Worm (Caenorhabditis elegans) whole organism, L4 larva: ENCODE data around the gene C15B12.2.

Source experiments
- F26F4.8 ChIP-seq: fragments of 200-800 bp; sonication (Bioruptor generic); conservative IDR thresholded peaks from 2 replicates; pipeline ENCODE4 v1.3.6; 2022; ENCODE audit warnings: missing genetic modification characterization, missing compliant biosample characterization
- F37D6.2 ChIP-seq: sonication (generic microtip); optimal IDR thresholded peaks from 2 replicates; lab custom pipeline; 2016; ENCODE audit warnings: mild to moderate bottlenecking, missing genetic modification characterization, missing compliant biosample characterization
- F44E2.7 ChIP-seq: fragments of 200-800 bp; sonication (Bioruptor generic); IDR thresholded peaks from 2 replicates; pipeline ENCODE4 v2.1.2; 2022; ENCODE audit warnings: missing genetic modification characterization, missing compliant biosample characterization
- F49E8.2 ChIP-seq: sonication (generic microtip); optimal IDR thresholded peaks from 2 replicates; lab custom pipeline; 2016; ENCODE audit warnings: missing compliant biosample characterization, mild to moderate bottlenecking, missing genetic modification characterization, borderline replicate concordance
- T20F7.1 ChIP-seq: fragments of 200-800 bp; sonication (Bioruptor generic); optimal IDR thresholded peaks from 2 replicates; lab custom pipeline; 2018; ENCODE audit warnings: mild to moderate bottlenecking, missing genetic modification characterization, missing compliant biosample characterization
- Y105C5A.15 ChIP-seq: fragments of 200-800 bp; sonication (Bioruptor generic); IDR thresholded peaks from 2 replicates; pipeline ENCODE4 v1.3.6; 2022; ENCODE audit warnings: missing genetic modification characterization, missing compliant biosample characterization
- Y75B8A.6 ChIP-seq: fragments of 200-800 bp; sonication (Bioruptor generic); IDR thresholded peaks from 2 replicates; pipeline ENCODE4 v1.3.6; 2022; ENCODE audit warnings: missing genetic modification reagents, missing genetic modification characterization, missing compliant biosample characterization
- arid-1 ChIP-seq: fragments of 200-800 bp; sonication (Bioruptor generic); conservative IDR thresholded peaks from 2 replicates; pipeline ENCODE4 v1.3.6; 2022; ENCODE audit warnings: missing genetic modification reagents, missing genetic modification characterization, missing compliant biosample characterization
- attf-4 ChIP-seq: sonication (generic microtip); optimal IDR thresholded peaks from 3 replicates; lab custom pipeline; 2017; ENCODE audit warnings: missing biosample characterization, missing genetic modification characterization
- ceh-20 ChIP-seq: fragments of 200-800 bp; sonication (Bioruptor generic); IDR thresholded peaks from 2 replicates; pipeline ENCODE4 v1.3.6; 2022; ENCODE audit warnings: missing genetic modification reagents, missing genetic modification characterization, missing compliant biosample characterization
- ceh-82 ChIP-seq: sonication (generic microtip); optimal IDR thresholded peaks from 2 replicates; lab custom pipeline; 2017; ENCODE audit warnings: missing biosample characterization, missing genetic modification characterization
- daf-16 ChIP-seq, 3 experiments: sonication (generic microtip); optimal IDR thresholded peaks; 2 replicates each; lab custom pipeline; 2016 to 2017; ENCODE audit warnings: missing genetic modification characterization in 3 of 3, missing genetic modification reagents in 3 of 3, mild to moderate bottlenecking in 2 of 3, missing compliant biosample characterization in 2 of 3, missing biosample characterization in 1 of 3, moderate library complexity in 1 of 3
- dmd-6 ChIP-seq: fragments of 200-800 bp; sonication (Bioruptor generic); IDR thresholded peaks from 2 replicates; pipeline ENCODE4 v1.3.6; 2022; ENCODE audit warnings: missing genetic modification reagents, missing genetic modification characterization, missing compliant biosample characterization
- dmd-8 ChIP-seq: fragments of 200-800 bp; sonication (Bioruptor generic); IDR thresholded peaks from 2 replicates; pipeline ENCODE4 v1.3.6; 2022; ENCODE audit warnings: missing genetic modification characterization, missing compliant biosample characterization
- dve-1 ChIP-seq: sonication (generic microtip); optimal IDR thresholded peaks from 2 replicates; lab custom pipeline; 2017; ENCODE audit warnings: antibody characterized with exemption, mild to moderate bottlenecking, missing genetic modification characterization, missing compliant biosample characterization; ENCODE audit not compliant: insufficient read depth
- hif-1 ChIP-seq, 2 experiments: sonication (generic microtip); optimal IDR thresholded peaks; 2 replicates each; lab custom pipeline; 2016 to 2017; ENCODE audit warnings: missing compliant biosample characterization in 2 of 2, missing genetic modification characterization in 2 of 2, missing genetic modification reagents in 2 of 2, missing genotype in 2 of 2, mild to moderate bottlenecking in 1 of 2
- hlh-11 ChIP-seq: fragments of 200-800 bp; sonication (Bioruptor generic); optimal IDR thresholded peaks from 2 replicates; lab custom pipeline; 2018; ENCODE audit warnings: mild to moderate bottlenecking, missing genetic modification characterization, missing compliant biosample characterization
- jun-1 ChIP-seq: fragments of 150-350 bp; optimal IDR thresholded peaks from 2 replicates; lab custom pipeline; 2014; ENCODE audit warnings: missing biosample characterization, missing genetic modification reagents, missing genetic modification characterization
- lin-1 ChIP-seq: fragments of 200-800 bp; sonication (Bioruptor generic); IDR thresholded peaks from 2 replicates; pipeline ENCODE4 v1.3.6; 2022; ENCODE audit warnings: missing genetic modification reagents, missing genetic modification characterization, missing compliant biosample characterization
- lin-13 ChIP-seq: fragments of 150-350 bp; optimal IDR thresholded peaks from 2 replicates; lab custom pipeline; 2014; ENCODE audit warnings: missing biosample characterization, missing genetic modification reagents, missing genetic modification characterization
- lin-15B ChIP-seq: fragments of 150-350 bp; sonication (generic microtip); optimal IDR thresholded peaks from 3 replicates; lab custom pipeline; 2014; ENCODE audit warnings: missing biosample characterization, missing genetic modification characterization
- lin-39 ChIP-seq: fragments of 150-350 bp; optimal IDR thresholded peaks from 2 replicates; lab custom pipeline; 2014; ENCODE audit warnings: missing biosample characterization, missing genetic modification reagents, missing genetic modification characterization
- lir-3 ChIP-seq: sonication (generic microtip); optimal IDR thresholded peaks from 2 replicates; lab custom pipeline; 2016; ENCODE audit warnings: mild to moderate bottlenecking, missing genetic modification characterization, missing compliant biosample characterization
- madf-5 ChIP-seq, 2 experiments: fragments of 200-800 bp; sonication (Bioruptor generic); IDR thresholded peaks; 2 replicates each; pipeline ENCODE4 v1.3.6; 2022; ENCODE audit warnings: missing compliant biosample characterization in 2 of 2, missing genetic modification characterization in 2 of 2
- mep-1 ChIP-seq: fragments of 150-350 bp; sonication (generic microtip); optimal IDR thresholded peaks from 3 replicates; lab custom pipeline; 2014; ENCODE audit warnings: missing biosample characterization, missing genetic modification characterization
- mes-2 ChIP-seq: sonication (generic microtip); optimal IDR thresholded peaks from 2 replicates; lab custom pipeline; 2016; ENCODE audit warnings: missing genotype, mild to moderate bottlenecking, missing genetic modification characterization, missing compliant biosample characterization; ENCODE audit not compliant: poor library complexity, severe bottlenecking
- mxl-2 ChIP-seq: fragments of 200-800 bp; sonication (Bioruptor generic); conservative IDR thresholded peaks from 2 replicates; pipeline ENCODE4 v1.3.6; 2022; ENCODE audit warnings: missing genetic modification reagents, missing genetic modification characterization, missing compliant biosample characterization
- mxl-3 ChIP-seq: fragments of 200-800 bp; sonication (Bioruptor generic); optimal IDR thresholded peaks from 2 replicates; lab custom pipeline; 2018; ENCODE audit warnings: mild to moderate bottlenecking, missing genetic modification characterization, missing compliant biosample characterization
- nhr-10 ChIP-seq: fragments of 150-350 bp; optimal IDR thresholded peaks from 2 replicates; lab custom pipeline; 2014; ENCODE audit warnings: missing biosample characterization, missing genetic modification characterization
- nhr-102 ChIP-seq: sonication (generic microtip); optimal IDR thresholded peaks from 2 replicates; lab custom pipeline; 2016; ENCODE audit warnings: mild to moderate bottlenecking, missing genetic modification characterization, moderate library complexity, missing compliant biosample characterization
- nhr-11 ChIP-seq: fragments of 150-350 bp; optimal IDR thresholded peaks from 2 replicates; lab custom pipeline; 2014; ENCODE audit warnings: missing biosample characterization, missing genetic modification characterization
- nhr-28 ChIP-seq: fragments of 150-350 bp; optimal IDR thresholded peaks from 2 replicates; lab custom pipeline; 2014; ENCODE audit warnings: missing biosample characterization, missing genetic modification characterization
- nhr-42 ChIP-seq: fragments of 200-800 bp; sonication (Bioruptor generic); IDR thresholded peaks from 2 replicates; pipeline ENCODE4 v1.3.6; 2022; ENCODE audit warnings: missing genetic modification characterization, missing compliant biosample characterization
- nhr-6 ChIP-seq: fragments of 150-350 bp; optimal IDR thresholded peaks from 2 replicates; lab custom pipeline; 2014; ENCODE audit warnings: missing biosample characterization, missing genetic modification characterization
- pha-4 ChIP-seq, 2 experiments: fragments of 150-350 bp in 1 of 2; fragments of 200-800 bp in 1 of 2; sonication (Bioruptor generic) in 1 of 2; IDR thresholded peaks in 1 of 2; optimal IDR thresholded peaks in 1 of 2; 2 replicates each; pipeline versions ENCODE4 v1.3.6 to Lab custom; 2014 to 2022; ENCODE audit warnings: missing genetic modification characterization in 2 of 2, missing genetic modification reagents in 2 of 2, missing biosample characterization in 1 of 2, missing compliant biosample characterization in 1 of 2
- php-3 ChIP-seq: fragments of 200-800 bp; sonication (Bioruptor generic); IDR thresholded peaks from 2 replicates; pipeline ENCODE4 v1.3.6; 2022; ENCODE audit warnings: missing genetic modification reagents, missing genetic modification characterization, missing compliant biosample characterization
- pqm-1 ChIP-seq: sonication (generic microtip); optimal IDR thresholded peaks from 2 replicates; lab custom pipeline; 2017; ENCODE audit warnings: missing biosample characterization, missing genetic modification characterization
- saeg-2 ChIP-seq: fragments of 200-800 bp; sonication (Bioruptor generic); IDR thresholded peaks from 2 replicates; pipeline ENCODE4 v1.3.6; 2022; ENCODE audit warnings: missing genetic modification reagents, missing genetic modification characterization, missing compliant biosample characterization
- sdz-12 ChIP-seq: fragments of 200-800 bp; sonication (Bioruptor generic); optimal IDR thresholded peaks from 2 replicates; lab custom pipeline; 2018; ENCODE audit warnings: mild to moderate bottlenecking, missing genetic modification characterization, missing compliant biosample characterization
- spr-1 ChIP-seq: sonication (generic microtip); optimal IDR thresholded peaks from 2 replicates; lab custom pipeline; 2016; ENCODE audit warnings: mild to moderate bottlenecking, missing genetic modification characterization, missing compliant biosample characterization
- spr-3 ChIP-seq: fragments of 200-800 bp; sonication (Bioruptor generic); optimal IDR thresholded peaks from 2 replicates; lab custom pipeline; 2018; ENCODE audit warnings: mild to moderate bottlenecking, missing genetic modification characterization, missing compliant biosample characterization
- tra-1 ChIP-seq: fragments of 200-800 bp; sonication (Bioruptor generic); IDR thresholded peaks from 2 replicates; pipeline ENCODE4 v1.3.6; 2022; ENCODE audit warnings: missing genetic modification reagents, missing genetic modification characterization, missing compliant biosample characterization
- unc-39 ChIP-seq: sonication (generic microtip); optimal IDR thresholded peaks from 2 replicates; lab custom pipeline; 2017; ENCODE audit warnings: missing biosample characterization, missing genetic modification characterization
- zfp-2 ChIP-seq: sonication (generic microtip); optimal IDR thresholded peaks from 2 replicates; lab custom pipeline; 2016; ENCODE audit warnings: mild to moderate bottlenecking, missing genetic modification characterization, missing compliant biosample characterization

C15B12.2 gene

ce11 chrX:6509813-6510212 lies 46.6 kb downstream of the C15B12.2 start (continued):
- TF ChIP-seq mes-2 (tag; lab: Kevin White, UChicago) (no peak), Y75B8A.6 (GFP tag; lab: Robert Waterston, UW) (no peak), lin-1 (no peak), nhr-11 (tag; lab: Kevin White, UChicago) (peak; percentile 24), mep-1 (no peak), lin-15B (tag; lab: Kevin White, UChicago) (no peak), nhr-102 (tag; lab: Kevin White, UChicago) (no peak), F49E8.2 (no peak), attf-4 (tag; lab: Kevin White, UChicago) (no peak), F26F4.8 (no peak), sdz-12 (GFP tag; lab: Kevin White, UChicago) (no peak), lin-13 (GFP tag; lab: Kevin White, UChicago) (no peak), spr-1 (no peak), pha-4 (GFP tag; IDR thresholded peaks at IDR 0.05; lab: Robert Waterston, UW) (no peak), pha-4 (tag; optimal IDR thresholded peaks at IDR 0.05; lab: Kevin White, UChicago) (no peak), nhr-10 (tag; lab: Kevin White, UChicago) (no peak), nhr-6 (no peak), dmd-8 (GFP tag; lab: Robert Waterston, UW) (no peak), hif-1 (tag; optimal IDR thresholded peaks at IDR 0.05; lab: Kevin White, UChicago) (no peak), F44E2.7 (GFP tag; lab: Robert Waterston, UW) (no peak), zfp-2 (tag; lab: Kevin White, UChicago) (no peak), tra-1 (GFP tag; lab: Robert Waterston, UW) (no peak), hlh-11 (tag; lab: Kevin White, UChicago) (peak; percentile 43), dve-1 (peak; percentile 19), mxl-2 (no peak), pqm-1 (tag; lab: Kevin White, UChicago) (no peak), jun-1 (tag; lab: Kevin White, UChicago) (no peak), lin-39 (tag; lab: Kevin White, UChicago) (no peak), Y105C5A.15 (no peak), spr-3 (GFP tag; lab: Kevin White, UChicago) (no peak), arid-1 (no peak), daf-16 (GFP tag; optimal IDR thresholded peaks at IDR 0.05; lab: Kevin White, UChicago) (peak in 1 of 2 experiments; percentile 66), daf-16 (tag; optimal IDR thresholded peaks at IDR 0.05; lab: Kevin White, UChicago) (peak; percentile 86), unc-39 (no peak)

DNA sequence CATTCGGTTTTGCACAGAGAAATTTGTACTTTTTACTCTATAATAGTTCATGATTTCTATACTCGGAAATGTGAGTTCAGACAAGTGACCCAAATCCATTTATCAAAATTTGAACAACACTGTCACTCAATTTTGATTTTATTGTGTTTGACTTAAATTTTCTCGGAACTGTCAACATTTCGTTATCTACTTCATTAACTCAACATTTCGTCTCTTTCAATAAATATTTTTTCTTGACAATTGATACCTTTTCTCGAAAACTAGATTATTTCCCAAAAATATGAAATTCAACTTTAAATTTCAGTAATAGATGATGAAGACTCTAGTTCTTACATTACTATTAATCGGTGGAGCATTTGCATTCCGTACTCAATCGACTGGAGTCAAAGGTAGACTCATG lies 47.4 kb downstream of the C15B12.2 start, which contains the start of gene ttr-36:
TSS of gene ttr-36 (plus strand) at position 301 of the 400 bp plus-strand sequence.
- TF ChIP-seq T20F7.1 (GFP tag; lab: Kevin White, UChicago) = no peak
- TF ChIP-seq nhr-28 = no peak
- no peak for TF ChIP-seq lir-3 (tag; lab: Kevin White, UChicago)
- no peak for TF ChIP-seq daf-16 (GFP tag; optimal IDR thresholded peaks at IDR 0.05; lab: Kevin White, UChicago)
- peak; percentile 68 for TF ChIP-seq daf-16 (tag; optimal IDR thresholded peaks at IDR 0.05; lab: Kevin White, UChicago)
- TF ChIP-seq ceh-20 (GFP tag; lab: Robert Waterston, UW) = no peak
- no peak for TF ChIP-seq php-3 (GFP tag; lab: Robert Waterston, UW)
- no peak for TF ChIP-seq F37D6.2 (tag; lab: Kevin White, UChicago)
- no peak for TF ChIP-seq F44E2.7 (GFP tag; lab: Robert Waterston, UW)
- TF ChIP-seq ceh-82 (tag; lab: Kevin White, UChicago) = no peak
- no peak for TF ChIP-seq nhr-42 (GFP tag; lab: Robert Waterston, UW)
- TF ChIP-seq mxl-3 (GFP tag; lab: Kevin White, UChicago) = no peak
- TF ChIP-seq madf-5 (GFP tag; IDR thresholded peaks at IDR 0.05; lab: Robert Waterston, UW) = no peak
- peak; percentile 39; the same call in 1 of the 2 replicates for TF ChIP-seq dmd-6 (GFP tag; lab: Robert Waterston, UW)
- TF ChIP-seq saeg-2 (GFP tag; lab: Robert Waterston, UW) = no peak
- TF ChIP-seq, all 104 proteins: peak for 2
